Worm (Caenorhabditis elegans): ENCODE data around the gene cnnm-5.

The cnnm-5 gene

DNA sequence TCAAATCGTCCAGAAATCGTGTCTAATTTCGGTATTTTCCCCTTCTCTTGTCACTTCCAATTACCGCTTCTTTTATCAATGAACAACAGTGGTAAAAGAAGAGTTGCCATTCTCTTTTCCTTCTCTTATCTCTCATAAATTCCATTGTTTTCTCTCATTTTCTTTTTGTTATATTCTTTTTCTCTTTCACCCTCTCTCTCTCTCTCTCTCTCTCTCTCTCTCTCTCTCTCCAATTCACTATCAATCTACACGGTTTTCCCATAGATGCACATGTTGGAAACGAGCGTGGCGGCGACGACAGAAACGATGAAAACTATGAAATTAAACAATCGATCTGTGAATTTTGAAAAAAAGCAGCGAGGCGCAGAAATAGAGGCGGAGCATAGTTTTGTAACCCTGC is 29.8 kb downstream of the cnnm-5 start (continued):
- TF ChIP-seq ceh-63 (GFP tag; optimal IDR thresholded peaks at IDR 0.05) = no peak
- no peak for TF ChIP-seq vab-15 (tag; optimal IDR thresholded peaks at IDR 0.05)
- TF ChIP-seq lin-39 (tag; optimal IDR thresholded peaks at IDR 0.05) = no peak
- no peak for TF ChIP-seq ceh-90 (tag; optimal IDR thresholded peaks at IDR 0.05)
- no peak for TF ChIP-seq lin-13 (GFP tag; optimal IDR thresholded peaks at IDR 0.05)
- no peak for TF ChIP-seq nhr-28 (tag; optimal IDR thresholded peaks at IDR 0.05)
- TF ChIP-seq sox-4 (tag; optimal IDR thresholded peaks at IDR 0.05) = no peak
- TF ChIP-seq ceh-8 (GFP tag; optimal IDR thresholded peaks at IDR 0.05) = no peak
- no peak for TF ChIP-seq nhr-237 (tag; optimal IDR thresholded peaks at IDR 0.05)
- TF ChIP-seq hpl-2 (GFP tag; optimal IDR thresholded peaks at IDR 0.05) = no peak
- TF ChIP-seq egl-13 (tag; optimal IDR thresholded peaks at IDR 0.05) = no peak
- TF ChIP-seq dsc-1 (tag; optimal IDR thresholded peaks at IDR 0.05) = no peak
- TF ChIP-seq unc-86 (tag; optimal IDR thresholded peaks at IDR 0.05) = no peak
- TF ChIP-seq pqm-1 (tag; optimal IDR thresholded peaks at IDR 0.05) = no peak
- TF ChIP-seq zag-1 (tag; optimal IDR thresholded peaks at IDR 0.05) = no peak
- no peak for TF ChIP-seq mef-2 (tag; optimal IDR thresholded peaks at IDR 0.05)
- TF ChIP-seq nhr-77 (tag; optimal IDR thresholded peaks at IDR 0.05) = no peak
- TF ChIP-seq tlp-1 (tag; optimal IDR thresholded peaks at IDR 0.05) = no peak
- TF ChIP-seq fkh-4 (tag; optimal IDR thresholded peaks at IDR 0.05; ENCODE audit: borderline replicate concordance) = no peak
- TF ChIP-seq hlh-4 (tag; optimal IDR thresholded peaks at IDR 0.05) = no peak
- no peak for TF ChIP-seq hlh-17 (GFP tag; optimal IDR thresholded peaks at IDR 0.05; ENCODE audit: borderline replicate concordance)
- no peak for TF ChIP-seq mab-9 (GFP tag; IDR thresholded peaks at IDR 0.05)
- no peak for TF ChIP-seq jun-1 (tag; optimal IDR thresholded peaks at IDR 0.05)
- TF ChIP-seq nhr-71 (tag; optimal IDR thresholded peaks at IDR 0.05) = peak; percentile 55
- TF ChIP-seq nhr-90 (tag; optimal IDR thresholded peaks at IDR 0.05; ENCODE audit: poor library complexity) = peak; percentile 45
- peak; percentile 44 for TF ChIP-seq nhr-19 (GFP tag; conservative IDR thresholded peaks at IDR 0.05)
- TF ChIP-seq ces-1 (GFP tag; optimal IDR thresholded peaks at IDR 0.05) = no peak
- peak; percentile 35 for TF ChIP-seq elt-2 (tag; optimal IDR thresholded peaks at IDR 0.05)
- TF ChIP-seq dpl-1 (GFP tag; optimal IDR thresholded peaks at IDR 0.05) = no peak
- no peak for TF ChIP-seq snpc-4 (tag; optimal IDR thresholded peaks at IDR 0.05)
- no peak for TF ChIP-seq fkh-8 (tag; optimal IDR thresholded peaks at IDR 0.05)
- TF ChIP-seq lin-35 (GFP tag; optimal IDR thresholded peaks at IDR 0.05) = peak in 1 of 2 experiments; percentile 66
- TF ChIP-seq alr-1 (tag; optimal IDR thresholded peaks at IDR 0.05; ENCODE audit: borderline replicate concordance) = no peak
- no peak for TF ChIP-seq aha-1 (tag; optimal IDR thresholded peaks at IDR 0.05)
- TF ChIP-seq aly-2 (tag; optimal IDR thresholded peaks at IDR 0.05) = no peak
- no peak for TF ChIP-seq fkh-10 (GFP tag; optimal IDR thresholded peaks at IDR 0.05)
- TF ChIP-seq Y116A8C.19 (tag; optimal IDR thresholded peaks at IDR 0.05; ENCODE audit: borderline replicate concordance) = no peak
- no peak for TF ChIP-seq C16A3.4 (tag; optimal IDR thresholded peaks at IDR 0.05)
- TF ChIP-seq pag-3 (tag; optimal IDR thresholded peaks at IDR 0.05; ENCODE audit: borderline replicate concordance, insufficient read depth) = peak; percentile 7
- TF ChIP-seq xbp-1 (tag; optimal IDR thresholded peaks at IDR 0.05) = no peak
- TF ChIP-seq lsy-2 (tag; optimal IDR thresholded peaks at IDR 0.05) = peak; percentile 38 to 40
- peak; percentile 15 for TF ChIP-seq nhr-47 (tag; optimal IDR thresholded peaks at IDR 0.05)
- TF ChIP-seq efl-1 (optimal IDR thresholded peaks at IDR 0.05) = peak; percentile 12 to 22
- TF ChIP-seq efl-1 (GFP tag; optimal IDR thresholded peaks at IDR 0.05 in 1 of 2) = peak in 1 of 2 experiments; percentile 83
- TF ChIP-seq unc-130 (tag; optimal IDR thresholded peaks at IDR 0.05) = no peak
- peak; percentile 10 for TF ChIP-seq mep-1 (tag; optimal IDR thresholded peaks at IDR 0.05)
- no peak for TF ChIP-seq pax-3 (tag; optimal IDR thresholded peaks at IDR 0.05)
- TF ChIP-seq grh-1 (GFP tag; IDR thresholded peaks at IDR 0.05) = no peak

Data from whole organism, L1 larva.